Worm (Caenorhabditis elegans) whole organism, L1 larva: ENCODE results near the gene C11G6.2.

Experiments used
- ceh-90 ChIP-seq: sonication (generic microtip); optimal IDR thresholded peaks from 2 replicates; lab custom pipeline; 2016; ENCODE audit warnings: missing genetic modification characterization, missing compliant biosample characterization
- lin-14 ChIP-seq: fragments of 200-800 bp; sonication (Bioruptor generic); optimal IDR thresholded peaks from 2 replicates; lab custom pipeline; 2018; ENCODE audit warnings: mild to moderate bottlenecking, missing genetic modification characterization, moderate library complexity, missing compliant biosample characterization
- lin-39 ChIP-seq: fragments of 150-350 bp; optimal IDR thresholded peaks from 2 replicates; lab custom pipeline; 2014; ENCODE audit warnings: missing biosample characterization, missing genetic modification reagents, missing genetic modification characterization
- mep-1 ChIP-seq: fragments of 150-350 bp; optimal IDR thresholded peaks from 2 replicates; lab custom pipeline; 2014; ENCODE audit warnings: missing biosample characterization, missing genetic modification characterization
- nhr-11 ChIP-seq: fragments of 150-350 bp; optimal IDR thresholded peaks from 2 replicates; lab custom pipeline; 2014; ENCODE audit warnings: missing biosample characterization, missing genetic modification characterization
- unc-62 ChIP-seq: fragments of 150-350 bp; optimal IDR thresholded peaks from 2 replicates; lab custom pipeline; 2014; ENCODE audit warnings: missing biosample characterization, missing genetic modification reagents, missing genetic modification characterization
- ztf-11 ChIP-seq, 2 experiments: sonication (generic microtip); optimal IDR thresholded peaks; 2 replicates each; lab custom pipeline; 2016 to 2017; ENCODE audit warnings: missing genetic modification characterization in 2 of 2, missing biosample characterization in 1 of 2, missing compliant biosample characterization in 1 of 2

ce11 chrX:16336940-16337339 is 8.5 kb downstream of the C11G6.2 start:
- TF ChIP-seq ztf-11 (tag; optimal IDR thresholded peaks at IDR 0.05; lab: Kevin White, UChicago) (no peak), ceh-90 (tag; lab: Kevin White, UChicago) (no peak), mep-1 (tag; lab: Kevin White, UChicago) (no peak), unc-62 (GFP tag; lab: Kevin White, UChicago) (no peak), nhr-11 (tag; lab: Kevin White, UChicago) (no peak), lin-39 (tag; lab: Kevin White, UChicago) (no peak), lin-14 (no peak)
